Worm (Caenorhabditis elegans): ENCODE results near the gene C49H3.12.
"Not testable (repeated sequence)": the region's sequence is repeated elsewhere in the genome, so short reads cannot be mapped to it uniquely, and the experiment has no call there.

Gene C49H3.12

DNA sequence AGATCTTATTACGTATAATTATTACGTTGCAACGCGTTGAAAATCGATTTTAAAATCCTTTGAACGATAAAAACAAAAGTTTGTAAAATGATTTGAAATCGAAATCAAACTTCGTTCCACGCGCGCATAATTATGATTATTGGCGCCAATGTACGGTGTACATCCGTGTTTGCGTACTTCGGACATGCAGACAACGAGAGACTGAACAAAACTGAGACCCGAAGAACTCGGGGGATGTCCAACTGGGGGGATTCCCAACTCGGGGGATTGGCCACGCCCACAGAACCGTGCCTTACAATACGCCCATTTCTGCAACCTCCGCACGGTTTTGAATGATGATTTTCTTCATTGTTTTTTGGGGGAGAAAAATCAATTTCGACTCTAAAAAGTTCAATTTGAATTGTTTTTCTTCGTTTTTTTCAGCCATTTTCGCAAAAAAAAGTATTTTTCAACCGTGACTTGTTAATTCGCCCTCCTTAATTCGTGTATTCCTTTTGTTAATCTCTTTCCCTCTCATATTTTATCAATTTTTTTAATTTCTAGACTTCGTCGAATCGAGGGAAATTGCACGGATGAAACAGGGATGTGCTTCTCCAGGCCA is 19.9 kb upstream of the C49H3.12 start, which contains the start of gene F20D12.12 (continued):
- peak; percentile 96 for TF ChIP-seq B0019.2 (GFP tag; conservative IDR thresholded peaks at IDR 0.05)
- TF ChIP-seq K12H6.12 (tag; optimal IDR thresholded peaks at IDR 0.05), result peak; percentile 49
- peak in 2 of 3 experiments; percentile 25 to 50 for TF ChIP-seq lin-35 (GFP tag; optimal IDR thresholded peaks at IDR 0.05)
- peak; percentile 64 for TF ChIP-seq snpc-3.4 (tag; optimal IDR thresholded peaks at IDR 0.05)
- TF ChIP-seq aptf-2 (GFP tag; conservative IDR thresholded peaks at IDR 0.05), result peak; percentile 97
- peak; percentile 65 for TF ChIP-seq athp-1 (tag; optimal IDR thresholded peaks at IDR 0.05)
- TF ChIP-seq dpl-1 (GFP tag; optimal IDR thresholded peaks at IDR 0.05), result peak; percentile 67
- peak; percentile 85 for TF ChIP-seq hmg-1.2 (GFP tag; IDR thresholded peaks at IDR 0.05)
- peak; percentile 91 for TF ChIP-seq madf-8 (GFP tag; conservative IDR thresholded peaks at IDR 0.05)
- peak; percentile 97 for TF ChIP-seq dox-1 (GFP tag; IDR thresholded peaks at IDR 0.05)
- peak; percentile 88 for TF ChIP-seq mcd-1 (GFP tag; IDR thresholded peaks at IDR 0.05)
- peak; percentile 23 for TF ChIP-seq him-1 (tag; optimal IDR thresholded peaks at IDR 0.05)
- TF ChIP-seq D2030.7 (GFP tag; IDR thresholded peaks at IDR 0.05), result peak; percentile 99
- peak; percentile 86 for TF ChIP-seq Y67H2A.10 (GFP tag; conservative IDR thresholded peaks at IDR 0.05)
- TF ChIP-seq bed-2 (GFP tag; IDR thresholded peaks at IDR 0.05), result peak; percentile 91
- TF ChIP-seq ceh-40 (GFP tag; IDR thresholded peaks at IDR 0.05), result 0 out of 2 replicates have a peak, but pooled peaks have one; percentile 40
- peak; percentile 48 for TF ChIP-seq nhr-80 (tag; optimal IDR thresholded peaks at IDR 0.05)
- TF ChIP-seq let-607 (tag; optimal IDR thresholded peaks at IDR 0.05), result peak in 1 of 2 experiments; percentile 47
- TF ChIP-seq attf-3 (GFP tag; conservative IDR thresholded peaks at IDR 0.05), result peak; percentile 88
- TF ChIP-seq tlf-1 (GFP tag; optimal IDR thresholded peaks at IDR 0.05), result peak; percentile 69
- peak; percentile 23 for TF ChIP-seq ztf-26 (tag; optimal IDR thresholded peaks at IDR 0.05)
- TF ChIP-seq snpc-4 (GFP tag; optimal IDR thresholded peaks at IDR 0.05), result peak; percentile 19
- peak in 3 of 4 experiments; percentile 28 to 57 (median 39) for TF ChIP-seq snpc-4 (tag; optimal IDR thresholded peaks at IDR 0.05)
- TF ChIP-seq ztf-28 (GFP tag; IDR thresholded peaks at IDR 0.05), result peak; percentile 98
- TF ChIP-seq ceh-91 (GFP tag; IDR thresholded peaks at IDR 0.05), result peak; percentile 97
- TF ChIP-seq ztf-6 (GFP tag; IDR thresholded peaks at IDR 0.05), result peak; percentile 75; the same call in 1 of the 2 replicates
- peak; percentile 73 for TF ChIP-seq F49E8.2 (tag; optimal IDR thresholded peaks at IDR 0.05; ENCODE audit: insufficient read depth)
- peak; percentile 84 for TF ChIP-seq lin-26 (GFP tag; IDR thresholded peaks at IDR 0.05)
- TF ChIP-seq rcor-1 (GFP tag; IDR thresholded peaks at IDR 0.05), result peak; percentile 96
- peak; percentile 96 for TF ChIP-seq nfyb-1 (GFP tag; IDR thresholded peaks at IDR 0.05)
- TF ChIP-seq madf-3 (GFP tag; IDR thresholded peaks at IDR 0.05), result peak; percentile 90
- TF ChIP-seq ceh-100 (GFP tag; IDR thresholded peaks at IDR 0.05), result peak; percentile 99
- peak; percentile 55 for TF ChIP-seq unc-130 (GFP tag; optimal IDR thresholded peaks at IDR 0.05)
- peak; percentile 75 for TF ChIP-seq attf-6 (GFP tag; IDR thresholded peaks at IDR 0.05)
- peak; percentile 88 for TF ChIP-seq hsf-1 (GFP tag; IDR thresholded peaks at IDR 0.05)
- TF ChIP-seq C17E4.6 (GFP tag; IDR thresholded peaks at IDR 0.05), result peak; percentile 76
- TF ChIP-seq rpc-1 (optimal IDR thresholded peaks at IDR 0.05), result peak; percentile 14
- TF ChIP-seq rpc-1 (tag; optimal IDR thresholded peaks at IDR 0.05), result not testable (repeated sequence)

DNA sequence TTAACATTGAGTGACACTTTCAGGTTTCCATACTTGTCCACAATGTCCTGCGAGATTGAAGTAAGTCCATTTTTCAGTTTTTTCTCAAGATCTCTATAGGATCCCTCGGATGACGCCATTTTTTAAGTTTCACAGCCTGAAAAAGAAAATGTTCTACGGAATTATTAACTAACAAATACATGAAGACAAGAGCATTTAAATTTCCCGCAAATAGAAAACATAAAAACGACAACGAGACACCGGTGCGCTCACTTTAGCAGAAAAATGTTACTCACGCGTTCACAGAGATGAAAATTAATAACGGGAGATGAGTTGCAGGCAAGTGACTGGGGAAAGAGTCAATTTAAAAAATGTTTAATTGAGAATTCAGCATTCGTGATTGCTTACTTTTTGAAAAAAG is 19.3 kb upstream of the C49H3.12 start, which contains the start of gene czw-1:
Gene czw-1 (minus strand): TSS at position 369 of the 400 bp plus-strand sequence.
- TF ChIP-seq tbp1 (GFP tag; optimal IDR thresholded peaks at IDR 0.05) (no peak), attf-3 (GFP tag; conservative IDR thresholded peaks at IDR 0.05) (no peak; the same call in 1 of the 2 replicates), ztf-6 (GFP tag; IDR thresholded peaks at IDR 0.05) (no peak), B0019.2 (GFP tag; conservative IDR thresholded peaks at IDR 0.05) (no peak), ceh-91 (GFP tag; IDR thresholded peaks at IDR 0.05) (no peak), egl-44 (GFP tag; IDR thresholded peaks at IDR 0.05) (no peak), aptf-2 (GFP tag; conservative IDR thresholded peaks at IDR 0.05) (no peak), ets-4 (GFP tag; optimal IDR thresholded peaks at IDR 0.05) (no peak), tlf-1 (GFP tag; optimal IDR thresholded peaks at IDR 0.05) (no peak), Y56A3A.18 (GFP tag; IDR thresholded peaks at IDR 0.05) (no peak), ceh-58 (GFP tag; IDR thresholded peaks at IDR 0.05) (no peak), hmg-20 (GFP tag; IDR thresholded peaks at IDR 0.05) (no peak), mes-4 (tag; optimal IDR thresholded peaks at IDR 0.05) (no peak), rcor-1 (GFP tag; IDR thresholded peaks at IDR 0.05) (no peak), aptf-3 (GFP tag; IDR thresholded peaks at IDR 0.05) (no peak)
